Worm (Caenorhabditis elegans) whole organism, L3 larva: ENCODE results near the gene C16C8.4.

ENCODE experiments used
- ZK546.5 ChIP-seq: sonication (generic microtip); optimal IDR thresholded peaks from 2 replicates; lab custom pipeline; 2017; ENCODE audit warnings: missing biosample characterization, missing genetic modification characterization
- aly-2 ChIP-seq: fragments of 150-350 bp; optimal IDR thresholded peaks from 2 replicates; lab custom pipeline; 2014; ENCODE audit warnings: missing biosample characterization, missing genetic modification characterization
- ama-1 ChIP-seq: fragments of 150-350 bp; optimal IDR thresholded peaks from 2 replicates; lab custom pipeline; 2018
- elt-3 ChIP-seq, 3 experiments: fragments of 150-350 bp in 1 of 3; sonication (generic microtip) in 2 of 3; optimal IDR thresholded peaks; 2 replicates in 2 of 3; 4 replicates in 1 of 3; lab custom pipeline; 2014 to 2017; ENCODE audit warnings: missing biosample characterization in 3 of 3, missing genetic modification characterization in 3 of 3
- hmg-11 ChIP-seq: sonication (generic microtip); optimal IDR thresholded peaks from 2 replicates; lab custom pipeline; 2016; ENCODE audit warnings: missing genetic modification characterization, missing compliant biosample characterization
- mdl-1 ChIP-seq: fragments of 150-350 bp; optimal IDR thresholded peaks from 2 replicates; lab custom pipeline; 2014; ENCODE audit warnings: missing biosample characterization, missing genetic modification characterization
- nhr-12 ChIP-seq: fragments of 150-350 bp; optimal IDR thresholded peaks from 2 replicates; lab custom pipeline; 2014; ENCODE audit warnings: missing biosample characterization, missing genetic modification characterization
- nhr-23 ChIP-seq: fragments of 150-350 bp; optimal IDR thresholded peaks from 2 replicates; lab custom pipeline; 2014; ENCODE audit warnings: missing biosample characterization, missing genetic modification reagents, missing genetic modification characterization
- nhr-25 ChIP-seq: sonication (generic microtip); optimal IDR thresholded peaks from 2 replicates; lab custom pipeline; 2017; ENCODE audit warnings: missing biosample characterization, missing genetic modification characterization
- nhr-67 ChIP-seq: fragments of 150-350 bp; optimal IDR thresholded peaks from 2 replicates; lab custom pipeline; 2014; ENCODE audit warnings: missing biosample characterization, missing genetic modification characterization
- nhr-77 ChIP-seq: fragments of 150-350 bp; optimal IDR thresholded peaks from 2 replicates; lab custom pipeline; 2014; ENCODE audit warnings: missing biosample characterization, missing genetic modification characterization

DNA sequence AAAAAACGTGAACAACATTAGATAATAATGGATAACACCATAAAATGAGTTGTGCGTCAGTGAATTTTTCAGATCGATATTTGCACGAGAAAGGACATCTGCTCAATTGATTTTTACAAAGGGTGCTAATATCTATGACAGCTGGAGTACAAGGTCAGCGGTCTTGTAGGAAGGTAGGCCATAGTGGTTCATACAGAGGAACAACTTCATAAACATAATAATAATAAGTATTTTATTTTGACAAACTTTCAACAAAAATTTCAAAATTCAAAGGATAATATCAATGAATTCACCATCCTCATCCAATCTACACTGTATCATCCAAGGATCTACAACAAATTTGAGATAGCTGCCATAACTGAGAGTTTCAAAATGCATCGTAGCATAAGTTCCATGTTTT lies 33.0 kb upstream of the C16C8.4 start, which contains the start of gene fbxb-104:
- TF ChIP-seq hmg-11: no peak
- TF ChIP-seq nhr-12 (tag; lab: Kevin White, UChicago): no peak
- no peak for TF ChIP-seq nhr-25
- TF ChIP-seq ZK546.5: no peak
- TF ChIP-seq mdl-1 (tag; lab: Kevin White, UChicago): no peak
- no peak for TF ChIP-seq elt-3 (tag; optimal IDR thresholded peaks at IDR 0.05; lab: Kevin White, UChicago)
- no peak for TF ChIP-seq ama-1
- TF ChIP-seq nhr-67 (tag; lab: Kevin White, UChicago): no peak
- TF ChIP-seq nhr-77 (tag; lab: Kevin White, UChicago): no peak
- no peak for TF ChIP-seq nhr-23 (tag; lab: Kevin White, UChicago)
- TF ChIP-seq aly-2 (tag; lab: Kevin White, UChicago): no peak
